Worm (Caenorhabditis elegans) whole organism, L3 larva: ENCODE data around the gene B0432.1.

Experiments
- ceh-82 ChIP-seq: fragments of 150-350 bp; optimal IDR thresholded peaks from 2 replicates; lab custom pipeline; 2014; ENCODE audit warnings: missing biosample characterization, missing genetic modification characterization
- nhr-11 ChIP-seq: fragments of 150-350 bp; optimal IDR thresholded peaks from 2 replicates; lab custom pipeline; 2014; ENCODE audit warnings: missing biosample characterization, missing genetic modification characterization
- nhr-12 ChIP-seq: fragments of 150-350 bp; optimal IDR thresholded peaks from 2 replicates; lab custom pipeline; 2014; ENCODE audit warnings: missing biosample characterization, missing genetic modification characterization
- nhr-77 ChIP-seq: fragments of 150-350 bp; optimal IDR thresholded peaks from 2 replicates; lab custom pipeline; 2014; ENCODE audit warnings: missing biosample characterization, missing genetic modification characterization
- sea-2 ChIP-seq: fragments of 150-350 bp; sonication (generic microtip); optimal IDR thresholded peaks from 4 replicates; lab custom pipeline; 2014; ENCODE audit warnings: missing biosample characterization, missing genetic modification reagents, missing genetic modification characterization
- ztf-11 ChIP-seq: fragments of 150-350 bp; optimal IDR thresholded peaks from 2 replicates; lab custom pipeline; 2014; ENCODE audit warnings: missing biosample characterization, missing genetic modification characterization

ce11 chrII:300977-301772 is 4.0 kb downstream of the B0432.1 start, which contains the start of gene K01A2.5:
- TF ChIP-seq nhr-11 (tag; lab: Kevin White, UChicago) (no peak), sea-2 (GFP tag; lab: Kevin White, UChicago) (no peak), ztf-11 (tag; lab: Kevin White, UChicago) (no peak), ceh-82 (tag; lab: Kevin White, UChicago) (no peak), nhr-77 (tag; lab: Kevin White, UChicago) (no peak), nhr-12 (tag; lab: Kevin White, UChicago) (no peak)
